Worm (Caenorhabditis elegans) whole organism, midembryonic: ENCODE measurements around the gene F40H3.2.

Source experiments
- T22C8.4 ChIP-seq: fragments of 200-800 bp; sonication (Bioruptor generic); IDR thresholded peaks from 2 replicates; pipeline ENCODE4 v1.3.6; 2022; ENCODE audit warnings: missing genetic modification characterization, missing compliant biosample characterization
- cog-1 ChIP-seq: sonication (generic microtip); optimal IDR thresholded peaks from 2 replicates; lab custom pipeline; 2016; ENCODE audit warnings: missing genetic modification characterization, missing compliant biosample characterization
- flt-1 ChIP-seq: fragments of 200-800 bp; sonication (Bioruptor generic); IDR thresholded peaks from 2 replicates; pipeline ENCODE4 v1.3.6; 2022; ENCODE audit warnings: missing genetic modification characterization, missing compliant biosample characterization
- klf-2 ChIP-seq: fragments of 200-800 bp; sonication (Bioruptor generic); conservative IDR thresholded peaks from 2 replicates; pipeline ENCODE4 v1.3.6; 2022; ENCODE audit warnings: missing genetic modification reagents, missing genetic modification characterization, missing compliant biosample characterization
- med-1 ChIP-seq: sonication (generic microtip); optimal IDR thresholded peaks from 2 replicates; lab custom pipeline; 2017; ENCODE audit warnings: missing genetic modification characterization, mild to moderate bottlenecking, missing compliant biosample characterization, antibody characterized with exemption, missing genetic modification reagents; ENCODE audit not compliant: insufficient read depth
- ref-1 ChIP-seq: fragments of 200-800 bp; sonication (Bioruptor generic); conservative IDR thresholded peaks from 2 replicates; pipeline ENCODE4 v1.3.6; 2022; ENCODE audit warnings: missing genetic modification reagents, missing genetic modification characterization, missing compliant biosample characterization
- tab-1 ChIP-seq: fragments of 200-800 bp; sonication (Bioruptor generic); IDR thresholded peaks from 2 replicates; pipeline ENCODE4 v1.3.6; 2022; ENCODE audit warnings: missing genetic modification characterization, missing compliant biosample characterization
- ztf-23 ChIP-seq: fragments of 200-800 bp; sonication (Bioruptor generic); IDR thresholded peaks from 2 replicates; pipeline ENCODE4 v1.3.6; 2022; ENCODE audit warnings: missing genetic modification reagents, missing genetic modification characterization, missing compliant biosample characterization
- ztf-29 ChIP-seq: fragments of 200-800 bp; sonication (Bioruptor generic); IDR thresholded peaks from 2 replicates; pipeline ENCODE4 v1.3.6; 2022; ENCODE audit warnings: missing genetic modification reagents, missing genetic modification characterization, missing compliant biosample characterization

Gene F40H3.2

ce11 chrII:6158111-6158510 lies 15.3 kb upstream of the F40H3.2 start:
- no peak for TF ChIP-seq klf-2 (GFP tag; lab: Robert Waterston, UW)
- TF ChIP-seq T22C8.4 (GFP tag; lab: Robert Waterston, UW): no peak
- no peak for TF ChIP-seq cog-1 (tag; lab: Kevin White, UChicago)
- TF ChIP-seq med-1: no peak
- TF ChIP-seq tab-1 (GFP tag; lab: Robert Waterston, UW): no peak
- TF ChIP-seq ref-1 (GFP tag; lab: Robert Waterston, UW): no peak
- no peak for TF ChIP-seq ztf-23 (GFP tag; lab: Robert Waterston, UW)
- no peak for TF ChIP-seq ztf-29 (GFP tag; lab: Robert Waterston, UW)
- TF ChIP-seq flt-1 (GFP tag; lab: Robert Waterston, UW): no peak

- no peak for TF ChIP-seq tab-1 (GFP tag; lab: Robert Waterston, UW)
Measured at ce11 chrII:6160994-6161393, 12.5 kb upstream of the F40H3.2 start, which contains the start of gene exp-1. exp-1 (minus strand) TSS chrII:6161094.

DNA sequence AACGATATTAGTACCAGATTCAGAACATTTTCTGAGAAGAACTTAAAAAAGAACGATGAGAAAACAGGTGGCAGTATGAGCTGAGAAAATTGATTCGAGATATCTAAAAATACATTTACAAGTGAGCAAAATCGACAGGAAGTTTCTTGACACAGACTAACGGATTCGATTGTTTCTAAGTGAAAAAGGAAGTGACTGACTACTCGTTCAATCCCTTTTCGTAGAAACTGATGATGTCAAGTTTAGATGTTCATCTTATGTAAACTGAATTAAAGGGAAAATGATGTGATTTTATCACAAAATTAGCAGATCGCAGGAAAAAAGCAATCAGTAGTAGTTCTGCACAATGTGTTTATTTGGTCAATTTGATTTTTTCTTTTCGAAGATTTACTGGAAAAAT lies 8.3 kb upstream of the F40H3.2 start:
- no peak for TF ChIP-seq klf-2 (GFP tag; lab: Robert Waterston, UW)
- TF ChIP-seq ref-1 (GFP tag; lab: Robert Waterston, UW): no peak
- no peak for TF ChIP-seq cog-1 (tag; lab: Kevin White, UChicago)
- no peak for TF ChIP-seq T22C8.4 (GFP tag; lab: Robert Waterston, UW)
- TF ChIP-seq ztf-23 (GFP tag; lab: Robert Waterston, UW): no peak
- no peak for TF ChIP-seq flt-1 (GFP tag; lab: Robert Waterston, UW)
- TF ChIP-seq tab-1 (GFP tag; lab: Robert Waterston, UW): no peak
- no peak for TF ChIP-seq med-1
- no peak for TF ChIP-seq ztf-29 (GFP tag; lab: Robert Waterston, UW)

ce11 chrII:6168714-6169113 lies 4.7 kb upstream of the F40H3.2 start:
- TF ChIP-seq cog-1 (tag; lab: Kevin White, UChicago) (no peak), klf-2 (GFP tag; lab: Robert Waterston, UW) (no peak), ztf-23 (GFP tag; lab: Robert Waterston, UW) (no peak), T22C8.4 (GFP tag; lab: Robert Waterston, UW) (no peak)

- TF ChIP-seq cog-1 (tag; lab: Kevin White, UChicago): no peak
- TF ChIP-seq ztf-23 (GFP tag; lab: Robert Waterston, UW): no peak
- TF ChIP-seq med-1: no peak
- no peak for TF ChIP-seq flt-1 (GFP tag; lab: Robert Waterston, UW)
- TF ChIP-seq ref-1 (GFP tag; lab: Robert Waterston, UW): no peak
- TF ChIP-seq klf-2 (GFP tag; lab: Robert Waterston, UW): no peak
- no peak for TF ChIP-seq ztf-29 (GFP tag; lab: Robert Waterston, UW)
Measured at ce11 chrII:6169156-6169555, 4.3 kb upstream of the F40H3.2 start, which contains the start of gene hst-3.1. hst-3.1 (minus strand) TSS chrII:6169256.

- TF ChIP-seq cog-1 (tag; lab: Kevin White, UChicago) (no peak), klf-2 (GFP tag; lab: Robert Waterston, UW) (no peak), flt-1 (GFP tag; lab: Robert Waterston, UW) (no peak), med-1 (no peak), ref-1 (GFP tag; lab: Robert Waterston, UW) (no peak), ztf-23 (GFP tag; lab: Robert Waterston, UW) (no peak), ztf-29 (GFP tag; lab: Robert Waterston, UW) (no peak), tab-1 (GFP tag; lab: Robert Waterston, UW) (no peak), T22C8.4 (GFP tag; lab: Robert Waterston, UW) (no peak)
Measured at ce11 chrII:6170236-6170635, 3.2 kb upstream of the F40H3.2 start.

ce11 chrII:6171228-6171627 lies 2.2 kb upstream of the F40H3.2 start, which contains the start of gene F40H3.3:
F40H3.3 (plus strand) TSS chrII:6171507.
- TF ChIP-seq klf-2 (GFP tag; lab: Robert Waterston, UW) (no peak), ztf-29 (GFP tag; lab: Robert Waterston, UW) (no peak), flt-1 (GFP tag; lab: Robert Waterston, UW) (no peak), ztf-23 (GFP tag; lab: Robert Waterston, UW) (no peak), T22C8.4 (GFP tag; lab: Robert Waterston, UW) (no peak), cog-1 (tag; lab: Kevin White, UChicago) (no peak), med-1 (no peak), ref-1 (GFP tag; lab: Robert Waterston, UW) (no peak), tab-1 (GFP tag; lab: Robert Waterston, UW) (no peak)

- TF ChIP-seq tab-1 (GFP tag; lab: Robert Waterston, UW) (no peak), flt-1 (GFP tag; lab: Robert Waterston, UW) (no peak), med-1 (no peak)
Measured at ce11 chrII:6175027-6175426, 1.6 kb downstream of the F40H3.2 start.

- TF ChIP-seq T22C8.4 (GFP tag; lab: Robert Waterston, UW) (no peak), ref-1 (GFP tag; lab: Robert Waterston, UW) (no peak)
Measured at ce11 chrII:6176154-6176897, 2.9 kb downstream of the F40H3.2 start.

DNA sequence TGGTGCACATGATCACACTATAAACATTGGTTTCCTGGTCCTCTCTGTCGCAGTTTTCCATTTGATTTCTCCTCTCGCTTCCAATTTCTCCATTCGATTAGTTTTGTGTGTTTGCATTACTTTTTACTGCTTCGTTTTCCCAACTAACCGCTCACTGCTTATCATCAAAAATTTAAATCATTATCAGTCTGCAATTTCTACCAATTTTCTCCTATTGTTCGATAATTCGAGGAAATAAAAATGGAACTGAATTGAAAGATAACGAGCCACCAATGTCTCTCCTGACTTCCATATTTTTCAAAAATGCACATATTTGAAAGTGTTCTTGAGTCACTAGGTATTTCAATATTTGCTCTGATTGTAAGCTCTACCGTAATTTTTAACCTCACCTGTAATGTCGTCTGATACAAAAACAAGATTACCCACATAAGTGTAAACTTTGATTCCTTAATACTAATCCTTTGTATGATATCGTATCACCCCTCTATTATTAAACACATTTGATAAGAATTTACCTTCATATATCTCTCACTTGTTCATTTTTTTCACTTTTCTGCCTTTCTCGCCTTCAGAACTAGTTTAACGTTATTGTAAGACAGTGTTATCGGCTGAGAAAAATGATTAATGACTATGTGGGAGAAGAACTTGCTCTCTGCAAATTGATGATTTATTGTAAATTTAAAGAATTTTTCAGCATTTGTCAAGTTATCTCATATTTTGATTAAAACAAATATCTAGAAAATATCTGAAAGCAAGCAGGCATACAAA lies 4.7 kb downstream of the F40H3.2 start:
- TF ChIP-seq klf-2 (GFP tag; lab: Robert Waterston, UW) (no peak), T22C8.4 (GFP tag; lab: Robert Waterston, UW) (no peak), flt-1 (GFP tag; lab: Robert Waterston, UW) (no peak), cog-1 (tag; lab: Kevin White, UChicago) (no peak), tab-1 (GFP tag; lab: Robert Waterston, UW) (no peak), ref-1 (GFP tag; lab: Robert Waterston, UW) (no peak), med-1 (no peak), ztf-23 (GFP tag; lab: Robert Waterston, UW) (no peak), ztf-29 (GFP tag; lab: Robert Waterston, UW) (no peak)
